Worm (Caenorhabditis elegans) whole organism, L1 larva: ENCODE results near the gene T19D2.3.

Experiments used
- C04F5.9 ChIP-seq: sonication (generic microtip); optimal IDR thresholded peaks from 2 replicates; lab custom pipeline; 2016; ENCODE audit warnings: missing genetic modification characterization, missing compliant biosample characterization
- C34B4.2 ChIP-seq: sonication (generic microtip); optimal IDR thresholded peaks from 2 replicates; lab custom pipeline; 2017; ENCODE audit warnings: mild to moderate bottlenecking, missing genetic modification characterization, missing compliant biosample characterization
- aha-1 ChIP-seq: fragments of 150-350 bp; optimal IDR thresholded peaks from 2 replicates; lab custom pipeline; 2014; ENCODE audit warnings: missing biosample characterization, missing genetic modification characterization
- alr-1 ChIP-seq: fragments of 200-800 bp; sonication (Bioruptor generic); optimal IDR thresholded peaks from 2 replicates; lab custom pipeline; 2018; ENCODE audit warnings: borderline replicate concordance, mild to moderate bottlenecking, missing genetic modification characterization, missing compliant biosample characterization
- ceh-63 ChIP-seq: fragments of 200-800 bp; sonication (Bioruptor generic); optimal IDR thresholded peaks from 2 replicates; lab custom pipeline; 2018; ENCODE audit warnings: mild to moderate bottlenecking, missing genetic modification characterization, missing compliant biosample characterization
- ceh-8 ChIP-seq: fragments of 200-800 bp; sonication (Bioruptor generic); optimal IDR thresholded peaks from 2 replicates; lab custom pipeline; 2018; ENCODE audit warnings: mild to moderate bottlenecking, missing genetic modification characterization, moderate library complexity, missing compliant biosample characterization
- ceh-90 ChIP-seq: sonication (generic microtip); optimal IDR thresholded peaks from 2 replicates; lab custom pipeline; 2016; ENCODE audit warnings: missing genetic modification characterization, missing compliant biosample characterization
- ces-1 ChIP-seq: fragments of 150-350 bp; optimal IDR thresholded peaks from 2 replicates; lab custom pipeline; 2014; ENCODE audit warnings: missing biosample characterization, missing genetic modification reagents, missing genetic modification characterization
- dsc-1 ChIP-seq: sonication (generic microtip); optimal IDR thresholded peaks from 2 replicates; lab custom pipeline; 2016; ENCODE audit warnings: mild to moderate bottlenecking, missing genetic modification characterization, missing compliant biosample characterization
- efl-3 ChIP-seq: fragments of 200-800 bp; sonication (Bioruptor generic); optimal IDR thresholded peaks from 2 replicates; lab custom pipeline; 2018; ENCODE audit warnings: mild to moderate bottlenecking, missing genetic modification characterization, missing compliant biosample characterization
- egl-13 ChIP-seq: sonication (generic microtip); optimal IDR thresholded peaks from 2 replicates; lab custom pipeline; 2016; ENCODE audit warnings: missing genotype, missing genetic modification reagents, missing genetic modification characterization, missing compliant biosample characterization
- egl-27 ChIP-seq, 2 experiments: fragments of 150-350 bp in 1 of 2; sonication (generic microtip); optimal IDR thresholded peaks; 3 replicates each; lab custom pipeline; 2017 to 2018; ENCODE audit warnings: missing biosample characterization in 2 of 2, missing genetic modification characterization in 2 of 2, missing genetic modification reagents in 2 of 2
- elt-3 ChIP-seq, 6 experiments: fragments of 150-350 bp in 1 of 6; sonication (generic microtip); optimal IDR thresholded peaks; 2 replicates each; lab custom pipeline; 2017 to 2018; ENCODE audit warnings: missing biosample characterization in 6 of 6, missing genetic modification characterization in 6 of 6, inconsistent platforms in 1 of 6
- ets-5 ChIP-seq: fragments of 200-800 bp; sonication (Bioruptor generic); IDR thresholded peaks from 2 replicates; pipeline ENCODE4 v1.3.6; 2022; ENCODE audit warnings: missing genetic modification characterization, missing compliant biosample characterization
- fos-1 ChIP-seq: fragments of 150-350 bp; optimal IDR thresholded peaks from 2 replicates; lab custom pipeline; 2014; ENCODE audit warnings: missing biosample characterization, missing genetic modification characterization
- grh-1 ChIP-seq: fragments of 200-800 bp; sonication (Bioruptor generic); IDR thresholded peaks from 2 replicates; pipeline ENCODE4 v1.3.6; 2022; ENCODE audit warnings: missing genetic modification reagents, missing genetic modification characterization, missing compliant biosample characterization
- hpl-2 ChIP-seq: fragments of 150-350 bp; optimal IDR thresholded peaks from 2 replicates; lab custom pipeline; 2014; ENCODE audit warnings: missing biosample characterization, missing genetic modification reagents, missing genetic modification characterization
- irx-1 ChIP-seq: sonication (generic microtip); optimal IDR thresholded peaks from 2 replicates; lab custom pipeline; 2016; ENCODE audit warnings: missing genetic modification characterization, missing compliant biosample characterization
- jun-1 ChIP-seq: fragments of 150-350 bp; optimal IDR thresholded peaks from 2 replicates; lab custom pipeline; 2014; ENCODE audit warnings: missing biosample characterization, missing genetic modification reagents, missing genetic modification characterization
- lin-15B ChIP-seq: fragments of 150-350 bp; sonication (generic microtip); optimal IDR thresholded peaks from 3 replicates; lab custom pipeline; 2014; ENCODE audit warnings: missing biosample characterization, missing genetic modification characterization
- lin-35 ChIP-seq, 2 experiments: fragments of 150-350 bp; optimal IDR thresholded peaks; 2 replicates each; lab custom pipeline; 2014; ENCODE audit warnings: missing biosample characterization in 2 of 2, missing genetic modification characterization in 2 of 2, missing genetic modification reagents in 2 of 2
- lin-39 ChIP-seq: fragments of 150-350 bp; optimal IDR thresholded peaks from 2 replicates; lab custom pipeline; 2014; ENCODE audit warnings: missing biosample characterization, missing genetic modification reagents, missing genetic modification characterization
- lsy-2 ChIP-seq, 2 experiments: fragments of 150-350 bp; optimal IDR thresholded peaks; 2 replicates each; lab custom pipeline; 2014; ENCODE audit warnings: missing biosample characterization in 2 of 2, missing genetic modification characterization in 2 of 2
- mef-2 ChIP-seq: fragments of 150-350 bp; optimal IDR thresholded peaks from 2 replicates; lab custom pipeline; 2014; ENCODE audit warnings: missing biosample characterization, missing genetic modification characterization
- nhr-11 ChIP-seq: fragments of 150-350 bp; optimal IDR thresholded peaks from 2 replicates; lab custom pipeline; 2014; ENCODE audit warnings: missing biosample characterization, missing genetic modification characterization
- nhr-12 ChIP-seq: sonication (generic microtip); optimal IDR thresholded peaks from 2 replicates; lab custom pipeline; 2017; ENCODE audit warnings: missing biosample characterization, missing genetic modification characterization
- nhr-19 ChIP-seq: fragments of 200-800 bp; sonication (Bioruptor generic); conservative IDR thresholded peaks from 2 replicates; pipeline ENCODE4 v1.3.6; 2022; ENCODE audit warnings: missing genetic modification characterization, missing compliant biosample characterization
- nhr-20 ChIP-seq: sonication (generic microtip); optimal IDR thresholded peaks from 2 replicates; lab custom pipeline; 2016; ENCODE audit warnings: mild to moderate bottlenecking, missing genetic modification characterization, missing compliant biosample characterization
- nhr-47 ChIP-seq: sonication (generic microtip); optimal IDR thresholded peaks from 2 replicates; lab custom pipeline; 2016; ENCODE audit warnings: mild to moderate bottlenecking, missing genetic modification characterization, moderate library complexity, missing compliant biosample characterization
- nhr-90 ChIP-seq: sonication (generic microtip); optimal IDR thresholded peaks from 2 replicates; lab custom pipeline; 2016; ENCODE audit warnings: mild to moderate bottlenecking, missing genetic modification characterization, missing compliant biosample characterization; ENCODE audit not compliant: poor library complexity
- pag-3 ChIP-seq: sonication (generic microtip); optimal IDR thresholded peaks from 2 replicates; lab custom pipeline; 2017; ENCODE audit warnings: missing genetic modification characterization, mild to moderate bottlenecking, missing compliant biosample characterization, antibody characterized with exemption, borderline replicate concordance; ENCODE audit not compliant: insufficient read depth
- pqm-1 ChIP-seq: sonication (generic microtip); optimal IDR thresholded peaks from 3 replicates; lab custom pipeline; 2017; ENCODE audit warnings: missing biosample characterization, missing genetic modification characterization
- snpc-4 ChIP-seq: fragments of 150-350 bp; optimal IDR thresholded peaks from 2 replicates; lab custom pipeline; 2014; ENCODE audit warnings: missing biosample characterization, missing genetic modification characterization
- snu-23 ChIP-seq: sonication (generic microtip); optimal IDR thresholded peaks from 2 replicates; lab custom pipeline; 2016; ENCODE audit warnings: missing genetic modification characterization, missing compliant biosample characterization
- tbx-2 ChIP-seq: sonication (generic microtip); optimal IDR thresholded peaks from 2 replicates; lab custom pipeline; 2016; ENCODE audit warnings: missing genetic modification characterization, missing compliant biosample characterization
- unc-62 ChIP-seq: fragments of 150-350 bp; optimal IDR thresholded peaks from 2 replicates; lab custom pipeline; 2014; ENCODE audit warnings: missing biosample characterization, missing genetic modification reagents, missing genetic modification characterization
- unc-86 ChIP-seq: sonication (generic microtip); optimal IDR thresholded peaks from 2 replicates; lab custom pipeline; 2016; ENCODE audit warnings: missing genetic modification characterization, missing compliant biosample characterization
- unc-98 ChIP-seq: fragments of 200-800 bp; sonication (Bioruptor generic); IDR thresholded peaks from 2 replicates; pipeline ENCODE4 v1.3.6; 2022; ENCODE audit warnings: missing genetic modification characterization, missing compliant biosample characterization
- xbp-1 ChIP-seq: sonication (generic microtip); optimal IDR thresholded peaks from 2 replicates; lab custom pipeline; 2016; ENCODE audit warnings: missing genetic modification characterization, missing compliant biosample characterization

Gene T19D2.3

DNA sequence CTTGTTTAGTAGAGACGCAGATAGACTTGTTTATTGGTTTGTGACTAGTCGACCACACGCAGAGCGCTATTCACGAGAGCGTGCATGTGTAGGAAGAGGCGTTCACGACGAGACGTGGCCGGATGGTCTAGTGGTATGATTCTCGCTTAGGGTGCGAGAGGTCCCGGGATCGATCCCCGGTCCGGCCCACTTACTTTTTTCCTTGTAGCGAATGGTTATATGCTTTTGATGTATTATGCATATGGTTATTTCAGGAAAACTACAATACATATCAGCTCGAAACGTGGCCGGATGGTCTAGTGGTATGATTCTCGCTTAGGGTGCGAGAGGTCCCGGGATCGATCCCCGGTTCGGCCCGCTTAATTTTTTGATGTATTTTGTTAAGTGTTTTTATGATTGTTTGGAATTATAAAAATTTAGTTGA, 30.9 kb downstream of the T19D2.3 start (continued):
- TF ChIP-seq ces-1 (GFP tag; lab: Kevin White, UChicago) (peak; percentile 0), lsy-2 (tag; optimal IDR thresholded peaks at IDR 0.05; lab: Kevin White, UChicago) (peak; percentile 62 to 72), dsc-1 (tag; lab: Kevin White, UChicago) (peak; percentile 80), ets-5 (no peak), ceh-8 (GFP tag; lab: Kevin White, UChicago) (no peak), snpc-4 (tag; lab: Kevin White, UChicago) (no peak), tbx-2 (tag; lab: Kevin White, UChicago) (peak; percentile 71), jun-1 (tag; lab: Kevin White, UChicago) (peak; percentile 55), lin-15B (tag; lab: Kevin White, UChicago) (peak; percentile 12), unc-62 (GFP tag; lab: Kevin White, UChicago) (no peak), alr-1 (no peak), xbp-1 (tag; lab: Kevin White, UChicago) (peak; percentile 74), lin-35 (GFP tag; optimal IDR thresholded peaks at IDR 0.05; lab: Kevin White, UChicago) (peak; percentile 43 to 78), egl-13 (peak; percentile 44), egl-27 (tag; optimal IDR thresholded peaks at IDR 0.05; lab: Kevin White, UChicago) (peak in 1 of 2 experiments; percentile 41), nhr-11 (no peak), ceh-63 (GFP tag; lab: Kevin White, UChicago) (no peak), C04F5.9 (tag; lab: Kevin White, UChicago) (no peak), mef-2 (tag; lab: Kevin White, UChicago) (no peak), snu-23 (GFP tag; lab: Kevin White, UChicago) (peak; percentile 92), grh-1 (GFP tag; lab: Robert Waterston, UW) (peak; percentile 61; the same call in 1 of the 2 replicates), irx-1 (tag; lab: Kevin White, UChicago) (peak; percentile 71), ceh-90 (tag; lab: Kevin White, UChicago) (no peak), pqm-1 (tag; lab: Kevin White, UChicago) (no peak), hpl-2 (no peak), C34B4.2 (no peak), unc-98 (GFP tag; lab: Robert Waterston, UW) (no peak; the same call in 1 of the 2 replicates), nhr-19 (GFP tag; lab: Robert Waterston, UW) (peak; percentile 81), elt-3 (tag; optimal IDR thresholded peaks at IDR 0.05; lab: Kevin White, UChicago) (peak in 2 of 6 experiments; percentile 25 to 73), efl-3 (GFP tag; lab: Kevin White, UChicago) (no peak), nhr-90 (tag; lab: Kevin White, UChicago) (peak; percentile 84)

DNA sequence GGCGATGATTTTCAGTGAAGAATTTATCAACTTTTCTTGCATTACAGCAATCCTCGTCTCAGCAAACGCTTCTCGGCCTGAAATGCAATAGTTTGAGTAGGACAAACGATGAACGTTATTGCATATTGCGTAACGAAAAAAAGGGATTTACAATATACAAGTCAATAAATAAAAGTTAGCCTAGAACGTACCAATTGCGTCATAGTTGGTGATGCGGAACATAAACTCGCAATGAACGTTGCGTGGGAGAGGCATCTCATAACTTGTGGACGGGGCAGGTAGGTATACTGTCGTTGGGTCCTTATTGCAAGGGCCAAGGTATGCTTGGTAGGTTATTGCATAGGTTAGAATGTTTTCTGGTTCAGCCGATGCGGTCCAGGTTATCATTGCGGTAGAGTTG, 31.7 kb downstream of the T19D2.3 start:
- TF ChIP-seq lin-39 (tag; lab: Kevin White, UChicago) (no peak), nhr-47 (tag; lab: Kevin White, UChicago) (no peak), nhr-12 (no peak), pag-3 (tag; lab: Kevin White, UChicago) (no peak), C04F5.9 (tag; lab: Kevin White, UChicago) (no peak), unc-86 (no peak), fos-1 (tag; lab: Kevin White, UChicago) (no peak), ceh-63 (GFP tag; lab: Kevin White, UChicago) (no peak), ceh-90 (tag; lab: Kevin White, UChicago) (no peak), nhr-20 (tag; lab: Kevin White, UChicago) (no peak), aha-1 (tag; lab: Kevin White, UChicago) (no peak), grh-1 (GFP tag; lab: Robert Waterston, UW) (no peak), hpl-2 (no peak), nhr-90 (tag; lab: Kevin White, UChicago) (no peak), egl-13 (no peak), alr-1 (no peak)
